Fruit fly (Drosophila melanogaster) whole organism, pupa: ENCODE measurements around the gene ush.
A peak's percentile ranks its signal among the peaks of the same experiment; 100 is the strongest.

Experiments
- CG10348 ChIP-seq: fragments of 200-800 bp; sonication (Bioruptor generic); IDR thresholded peaks from 2 replicates; pipeline ENCODE4 v1.3.6; 2022; ENCODE audit warnings: missing biosample characterization, missing genetic modification characterization
- CG12605 ChIP-seq: fragments of 200-800 bp; sonication (Bioruptor generic); IDR thresholded peaks from 2 replicates; pipeline ENCODE4 v1.3.6; 2022; ENCODE audit warnings: missing biosample characterization, missing genetic modification characterization
- CG13204 ChIP-seq: fragments of 200-800 bp; sonication (Bioruptor generic); optimal IDR thresholded peaks from 2 replicates; lab custom pipeline; 2018; ENCODE audit warnings: missing biosample characterization, mild to moderate bottlenecking, missing genetic modification characterization, moderate library complexity
- CG14655 ChIP-seq: fragments of 200-800 bp; sonication (Bioruptor generic); optimal IDR thresholded peaks from 3 replicates; lab custom pipeline; 2017; ENCODE audit warnings: mild to moderate bottlenecking, missing biosample characterization, missing genetic modification reagents, missing genetic modification characterization
- CG15710 ChIP-seq: fragments of 200-800 bp; sonication (Bioruptor generic); optimal IDR thresholded peaks from 2 replicates; lab custom pipeline; 2018; ENCODE audit warnings: missing biosample characterization, mild to moderate bottlenecking, missing genetic modification characterization, moderate library complexity
- CG17806 ChIP-seq: fragments of 200-800 bp; sonication (Bioruptor generic); optimal IDR thresholded peaks from 2 replicates; lab custom pipeline; 2018; ENCODE audit warnings: missing biosample characterization, mild to moderate bottlenecking, missing genetic modification characterization, moderate library complexity
- CG32121 ChIP-seq: fragments of 200-800 bp; sonication (Bioruptor generic); IDR thresholded peaks from 2 replicates; pipeline ENCODE4 v1.3.6; 2022; ENCODE audit warnings: missing biosample characterization, missing genetic modification characterization
- CG34367 ChIP-seq: fragments of 200-800 bp; sonication (Bioruptor generic); optimal IDR thresholded peaks from 2 replicates; lab custom pipeline; 2018; ENCODE audit warnings: missing biosample characterization, mild to moderate bottlenecking, missing genetic modification characterization
- CG4496 ChIP-seq: fragments of 200-800 bp; sonication (Bioruptor generic); IDR thresholded peaks from 3 replicates; pipeline ENCODE4 v1.3.6; 2022; ENCODE audit warnings: missing biosample characterization, missing genetic modification characterization
- CG8159 ChIP-seq: fragments of 200-800 bp; sonication (Bioruptor generic); optimal IDR thresholded peaks from 3 replicates; lab custom pipeline; 2018; ENCODE audit warnings: missing biosample characterization, mild to moderate bottlenecking, missing genetic modification characterization, moderate library complexity
- CG8301 ChIP-seq: fragments of 200-800 bp; sonication (Bioruptor generic); optimal IDR thresholded peaks from 2 replicates; lab custom pipeline; 2018; ENCODE audit warnings: missing biosample characterization, mild to moderate bottlenecking, missing genetic modification characterization
- CG9948 ChIP-seq: fragments of 200-800 bp; sonication (Bioruptor generic); optimal IDR thresholded peaks from 2 replicates; lab custom pipeline; 2018; ENCODE audit warnings: missing biosample characterization, mild to moderate bottlenecking, missing genetic modification characterization, moderate library complexity
- D1 ChIP-seq: fragments of 200-800 bp; sonication (Bioruptor generic); optimal IDR thresholded peaks from 2 replicates; lab custom pipeline; 2018; ENCODE audit warnings: missing biosample characterization, mild to moderate bottlenecking, missing genetic modification characterization, moderate library complexity
- EcR ChIP-seq: fragments of 200-800 bp; sonication (Bioruptor generic); optimal IDR thresholded peaks from 3 replicates; lab custom pipeline; 2019; ENCODE audit warnings: missing biosample characterization, missing genetic modification characterization, mild to moderate bottlenecking, moderate library complexity, missing genetic modification reagents
- Ets98B ChIP-seq: fragments of 200-800 bp; sonication (Bioruptor generic); IDR thresholded peaks from 2 replicates; pipeline ENCODE4 v1.3.6; 2022; ENCODE audit warnings: missing biosample characterization, missing genetic modification characterization
- Pif1A ChIP-seq: fragments of 200-800 bp; sonication (Bioruptor generic); optimal IDR thresholded peaks from 3 replicates; lab custom pipeline; 2016; ENCODE audit warnings: missing biosample characterization, missing genetic modification characterization
- Pif1B ChIP-seq: fragments of 200-800 bp; sonication (Bioruptor generic); optimal IDR thresholded peaks from 3 replicates; lab custom pipeline; 2016; ENCODE audit warnings: missing biosample characterization, missing genetic modification characterization
- Snoo ChIP-seq: fragments of 200-800 bp; sonication (Bioruptor generic); optimal IDR thresholded peaks from 3 replicates; lab custom pipeline; 2017; ENCODE audit warnings: missing biosample characterization, mild to moderate bottlenecking, missing genetic modification characterization, inconsistent platforms
- fd96Ca ChIP-seq: fragments of 200-800 bp; sonication (Bioruptor generic); IDR thresholded peaks from 3 replicates; pipeline ENCODE4 v1.3.6; 2022; ENCODE audit warnings: missing biosample characterization, missing genetic modification characterization
- gl ChIP-seq: fragments of 200-800 bp; sonication (Bioruptor generic); optimal IDR thresholded peaks from 2 replicates; lab custom pipeline; 2018; ENCODE audit warnings: missing biosample characterization, mild to moderate bottlenecking, missing genetic modification characterization
- rn ChIP-seq: fragments of 200-800 bp; sonication (Bioruptor generic); IDR thresholded peaks from 2 replicates; pipeline ENCODE4 v1.3.6; 2022; ENCODE audit warnings: missing biosample characterization, missing genetic modification characterization

The ush gene

dm6 chr2L:552432-552929 is 76.5 kb downstream of the ush start, which contains the start of gene Ets21C:
Gene Ets21C (minus strand): TSS chr2L:552923.
- TF ChIP-seq CG34367 = no peak
- peak; percentile 13 for TF ChIP-seq CG8301 (tag; lab: Kevin White, UChicago)
- peak; percentile 64; the same call in 2 of the 3 replicates for TF ChIP-seq fd96Ca (GFP tag; lab: Robert Waterston, UW)
- TF ChIP-seq CG8159 = peak; percentile 14
- peak; percentile 81 for TF ChIP-seq CG13204
- no peak for TF ChIP-seq rn
- TF ChIP-seq gl (tag; lab: Kevin White, UChicago) = peak; percentile 57
- TF ChIP-seq Snoo (tag; lab: Kevin White, UChicago) = peak; percentile 30
- no peak for TF ChIP-seq CG14655 (GFP tag; lab: Kevin White, UChicago)
- TF ChIP-seq CG15710 = no peak
- TF ChIP-seq CG12605 = peak; percentile 69
- TF ChIP-seq EcR (GFP tag; lab: Kevin White, UChicago) = peak; percentile 79
- no peak for TF ChIP-seq CG9948
- peak; percentile 22 for TF ChIP-seq Pif1B (GFP tag; lab: Kevin White, UChicago)
- TF ChIP-seq CG32121 (GFP tag; lab: Robert Waterston, UW) = peak; percentile 70
- TF ChIP-seq CG4496 (GFP tag; lab: Robert Waterston, UW) = peak; percentile 79
- no peak for TF ChIP-seq D1 (tag; lab: Kevin White, UChicago)
- no peak for TF ChIP-seq CG17806 (tag; lab: Kevin White, UChicago)
- TF ChIP-seq Ets98B (GFP tag; lab: Robert Waterston, UW) = peak; percentile 79
- TF ChIP-seq Pif1A = no peak
- no peak for TF ChIP-seq CG10348 (GFP tag; lab: Robert Waterston, UW)

dm6 chr2L:559311-559710 is 83.3 kb downstream of the ush start, which contains the start of gene Tspo:
Gene Tspo (plus strand): TSS chr2L:559612.
- TF ChIP-seq Snoo (tag; lab: Kevin White, UChicago) (no peak), rn (no peak), CG34367 (no peak), CG4496 (GFP tag; lab: Robert Waterston, UW) (peak; percentile 48; the same call in 1 of the 3 replicates), CG15710 (no peak), CG12605 (no peak), CG8159 (peak; percentile 6), CG9948 (no peak), Ets98B (GFP tag; lab: Robert Waterston, UW) (0 out of 2 replicates have a peak, but pooled peaks have one; percentile 15), gl (tag; lab: Kevin White, UChicago) (no peak), EcR (GFP tag; lab: Kevin White, UChicago) (no peak), CG14655 (GFP tag; lab: Kevin White, UChicago) (no peak), fd96Ca (GFP tag; lab: Robert Waterston, UW) (no peak)

- no peak for TF ChIP-seq CG4496 (GFP tag; lab: Robert Waterston, UW)
- TF ChIP-seq Ets98B (GFP tag; lab: Robert Waterston, UW) = no peak
- no peak for TF ChIP-seq CG14655 (GFP tag; lab: Kevin White, UChicago)
- TF ChIP-seq Pif1B (GFP tag; lab: Kevin White, UChicago) = no peak
- TF ChIP-seq EcR (GFP tag; lab: Kevin White, UChicago) = no peak
- TF ChIP-seq rn = no peak
- TF ChIP-seq CG9948 = no peak
- no peak for TF ChIP-seq CG10348 (GFP tag; lab: Robert Waterston, UW)
- TF ChIP-seq CG34367 = no peak
Observed at dm6 chr2L:559770-560567, 83.9 kb downstream of the ush start, which contains the start of gene rempA. Gene rempA (minus strand): TSS chr2L:560310.

dm6 chr2L:563314-563713 is 87.3 kb downstream of the ush start:
- TF ChIP-seq Pif1B (GFP tag; lab: Kevin White, UChicago) (no peak), CG17806 (tag; lab: Kevin White, UChicago) (no peak), CG9948 (no peak), CG4496 (GFP tag; lab: Robert Waterston, UW) (peak; percentile 31; the same call in 1 of the 3 replicates), CG34367 (no peak), CG8159 (no peak), rn (no peak), gl (tag; lab: Kevin White, UChicago) (no peak), fd96Ca (GFP tag; lab: Robert Waterston, UW) (peak; percentile 67; the same call in 2 of the 3 replicates), Ets98B (GFP tag; lab: Robert Waterston, UW) (peak; percentile 32), CG13204 (no peak), EcR (GFP tag; lab: Kevin White, UChicago) (peak; percentile 75), D1 (tag; lab: Kevin White, UChicago) (no peak), CG12605 (no peak; the same call in 1 of the 2 replicates), CG8301 (tag; lab: Kevin White, UChicago) (no peak), CG32121 (GFP tag; lab: Robert Waterston, UW) (peak; percentile 51), Snoo (tag; lab: Kevin White, UChicago) (no peak)

DNA sequence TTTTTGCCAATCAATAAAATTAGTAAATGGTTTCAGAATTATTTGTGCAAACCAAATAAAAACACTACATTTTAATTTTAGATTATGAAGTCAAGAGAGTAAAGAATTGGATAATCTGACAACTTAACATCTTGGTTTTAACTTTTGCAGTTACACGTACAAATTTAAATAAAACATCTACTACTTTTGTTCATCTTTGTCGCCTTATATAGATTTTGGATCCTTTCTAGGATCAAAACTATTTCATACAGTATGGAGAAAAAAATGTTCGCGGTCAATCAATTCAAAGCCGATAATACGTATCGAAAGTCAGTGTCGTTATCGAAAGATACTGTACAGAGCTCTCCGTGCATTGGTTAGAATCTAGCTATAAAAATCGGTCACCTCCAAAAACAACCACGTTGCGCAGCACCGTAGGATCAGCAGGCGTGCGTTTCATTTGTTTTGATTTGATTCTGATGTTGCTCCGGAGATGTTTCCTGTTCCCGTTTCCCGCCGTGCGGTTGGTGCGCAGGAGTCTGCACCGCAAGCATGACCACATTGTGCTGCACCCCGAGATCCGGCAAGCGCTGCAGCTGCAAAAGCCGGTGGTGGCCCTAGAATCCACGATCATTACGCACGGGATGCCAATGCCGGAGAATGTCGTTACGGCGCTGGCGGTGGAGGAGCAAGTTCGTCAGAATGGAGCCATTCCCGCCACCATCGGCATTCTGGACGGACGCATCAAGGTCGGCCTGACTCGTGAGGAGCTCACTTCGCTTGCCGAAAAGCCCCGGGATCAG is 87.9 kb downstream of the ush start, which contains the start of the genes uncNacbeta and CG2794:
Gene uncNacbeta, minus strand, starts transcription at position 51 of the 782 bp plus-strand sequence.
Gene CG2794, plus strand, starts transcription at position 395 of the 782 bp plus-strand sequence.
- TF ChIP-seq CG32121 (GFP tag; lab: Robert Waterston, UW) (no peak), CG14655 (GFP tag; lab: Kevin White, UChicago) (no peak), gl (tag; lab: Kevin White, UChicago) (no peak), rn (no peak), CG10348 (GFP tag; lab: Robert Waterston, UW) (no peak), CG4496 (GFP tag; lab: Robert Waterston, UW) (peak; percentile 32; the same call in 1 of the 3 replicates), fd96Ca (GFP tag; lab: Robert Waterston, UW) (0 out of 3 replicates have a peak, but pooled peaks have one; percentile 22), Pif1B (GFP tag; lab: Kevin White, UChicago) (no peak), Ets98B (GFP tag; lab: Robert Waterston, UW) (no peak), Pif1A (no peak), EcR (GFP tag; lab: Kevin White, UChicago) (no peak), D1 (tag; lab: Kevin White, UChicago) (no peak), CG8159 (no peak)
